Worm (Caenorhabditis elegans) whole organism, young adult: Measurements from ENCODE around the gene F29B9.7.
A peak's percentile ranks its signal among the peaks of the same experiment; 100 is the strongest.

Experiments used
- B0261.1 ChIP-seq: sonication (generic microtip); optimal IDR thresholded peaks from 2 replicates; lab custom pipeline; 2016; ENCODE audit warnings: mild to moderate bottlenecking, missing genetic modification characterization, moderate library complexity, missing compliant biosample characterization
- C17E4.6 ChIP-seq: fragments of 200-800 bp; sonication (Bioruptor generic); IDR thresholded peaks from 2 replicates; pipeline ENCODE4 v1.3.6; 2022; ENCODE audit warnings: missing genetic modification reagents, missing genetic modification characterization, missing compliant biosample characterization
- F10E7.11 ChIP-seq: sonication (generic microtip); optimal IDR thresholded peaks from 2 replicates; lab custom pipeline; 2017; ENCODE audit warnings: mild to moderate bottlenecking, missing genetic modification characterization, moderate library complexity, missing compliant biosample characterization
- F23B12.7 ChIP-seq: sonication (generic microtip); optimal IDR thresholded peaks from 2 replicates; lab custom pipeline; 2017; ENCODE audit warnings: missing genetic modification characterization, mild to moderate bottlenecking, missing compliant biosample characterization, antibody characterized with exemption, moderate library complexity; ENCODE audit not compliant: insufficient read depth
- F33H1.4 ChIP-seq: fragments of 200-800 bp; sonication (Bioruptor generic); IDR thresholded peaks from 2 replicates; pipeline ENCODE4 v1.3.6; 2022; ENCODE audit warnings: missing genetic modification reagents, missing genetic modification characterization, missing compliant biosample characterization
- F37B4.10 ChIP-seq: fragments of 200-800 bp; sonication (Bioruptor generic); IDR thresholded peaks from 2 replicates; pipeline ENCODE4 v1.3.6; 2022; ENCODE audit warnings: missing genetic modification characterization, missing compliant biosample characterization
- K11D2.4 ChIP-seq: fragments of 200-800 bp; sonication (Bioruptor generic); IDR thresholded peaks from 2 replicates; pipeline ENCODE4 v1.3.6; 2022; ENCODE audit warnings: missing genetic modification reagents, missing genetic modification characterization, missing compliant biosample characterization
- Y53G8AR.9 ChIP-seq: fragments of 200-800 bp; sonication (Bioruptor generic); conservative IDR thresholded peaks from 2 replicates; pipeline ENCODE4 v1.3.6; 2022; ENCODE audit warnings: missing genetic modification reagents, missing genetic modification characterization, missing compliant biosample characterization
- ama-1 ChIP-seq, 3 experiments: fragments of 150-350 bp in 1 of 3; sonication (generic microtip) in 2 of 3; optimal IDR thresholded peaks; 2 replicates each; lab custom pipeline; 2014 to 2018; ENCODE audit warnings: missing biosample characterization in 2 of 3, missing genetic modification characterization in 2 of 3, missing genetic modification reagents in 2 of 3
- aptf-2 ChIP-seq: fragments of 200-800 bp; sonication (Bioruptor generic); conservative IDR thresholded peaks from 2 replicates; pipeline ENCODE4 v1.3.6; 2022; ENCODE audit warnings: missing genetic modification reagents, missing genetic modification characterization, missing compliant biosample characterization
- attf-3 ChIP-seq: fragments of 200-800 bp; sonication (Bioruptor generic); conservative IDR thresholded peaks from 2 replicates; pipeline ENCODE4 v1.3.6; 2022; ENCODE audit warnings: missing genetic modification reagents, missing genetic modification characterization, missing compliant biosample characterization
- attf-5 ChIP-seq: fragments of 200-800 bp; sonication (Bioruptor generic); optimal IDR thresholded peaks from 2 replicates; lab custom pipeline; 2018; ENCODE audit warnings: mild to moderate bottlenecking, missing genetic modification characterization, missing compliant biosample characterization
- cebp-2 ChIP-seq: fragments of 200-800 bp; sonication (Bioruptor generic); IDR thresholded peaks from 2 replicates; pipeline ENCODE4 v1.3.6; 2022; ENCODE audit warnings: missing genetic modification characterization, missing compliant biosample characterization
- ceh-100 ChIP-seq: fragments of 200-800 bp; sonication (Bioruptor generic); IDR thresholded peaks from 2 replicates; pipeline ENCODE4 v1.3.6; 2022; ENCODE audit warnings: missing genetic modification reagents, missing genetic modification characterization, missing compliant biosample characterization
- ceh-27 ChIP-seq: fragments of 200-800 bp; sonication (Bioruptor generic); optimal IDR thresholded peaks from 2 replicates; lab custom pipeline; 2018; ENCODE audit warnings: mild to moderate bottlenecking, missing genetic modification characterization, moderate library complexity, missing compliant biosample characterization
- ceh-91 ChIP-seq: fragments of 200-800 bp; sonication (Bioruptor generic); IDR thresholded peaks from 2 replicates; pipeline ENCODE4 v1.3.6; 2022; ENCODE audit warnings: missing genetic modification reagents, missing genetic modification characterization, missing compliant biosample characterization
- dpff-1 ChIP-seq: sonication (generic microtip); optimal IDR thresholded peaks from 2 replicates; lab custom pipeline; 2017; ENCODE audit warnings: mild to moderate bottlenecking, missing genetic modification characterization, missing compliant biosample characterization
- egl-18 ChIP-seq: fragments of 200-800 bp; sonication (Bioruptor generic); IDR thresholded peaks from 2 replicates; pipeline ENCODE4 v1.3.6; 2022; ENCODE audit warnings: missing genetic modification reagents, missing genetic modification characterization, missing compliant biosample characterization
- egrh-3 ChIP-seq: fragments of 200-800 bp; sonication (Bioruptor generic); IDR thresholded peaks from 2 replicates; pipeline ENCODE4 v1.3.6; 2022; ENCODE audit warnings: missing genetic modification reagents, missing genetic modification characterization, missing compliant biosample characterization
- hlh-26 ChIP-seq: fragments of 200-800 bp; sonication (Bioruptor generic); conservative IDR thresholded peaks from 2 replicates; pipeline ENCODE4 v1.3.6; 2022; ENCODE audit warnings: missing genetic modification reagents, missing genetic modification characterization, missing compliant biosample characterization
- hsf-1 ChIP-seq: fragments of 200-800 bp; sonication (Bioruptor generic); IDR thresholded peaks from 2 replicates; pipeline ENCODE4 v1.3.6; 2022; ENCODE audit warnings: missing genetic modification reagents, missing genetic modification characterization, missing compliant biosample characterization
- let-526 ChIP-seq: fragments of 200-800 bp; sonication (Bioruptor generic); IDR thresholded peaks from 2 replicates; pipeline ENCODE4 v1.3.6; 2022; ENCODE audit warnings: missing genetic modification reagents, missing genetic modification characterization, missing compliant biosample characterization
- let-607 ChIP-seq, 2 experiments: fragments of 200-800 bp in 1 of 2; sonication (Bioruptor generic) in 1 of 2; sonication (generic microtip) in 1 of 2; optimal IDR thresholded peaks; 2 replicates each; lab custom pipeline; 2016 to 2018; ENCODE audit warnings: mild to moderate bottlenecking in 2 of 2, missing compliant biosample characterization in 2 of 2, missing genetic modification characterization in 2 of 2, moderate library complexity in 2 of 2, missing genotype in 1 of 2
- lin-54 ChIP-seq: fragments of 200-800 bp; sonication (Bioruptor generic); optimal IDR thresholded peaks from 2 replicates; lab custom pipeline; 2018; ENCODE audit warnings: mild to moderate bottlenecking, missing genetic modification characterization, missing compliant biosample characterization
- lsl-1 ChIP-seq: fragments of 200-800 bp; sonication (Bioruptor generic); optimal IDR thresholded peaks from 2 replicates; lab custom pipeline; 2018; ENCODE audit warnings: mild to moderate bottlenecking, missing genetic modification characterization, moderate library complexity, missing compliant biosample characterization
- madf-3 ChIP-seq: fragments of 200-800 bp; sonication (Bioruptor generic); IDR thresholded peaks from 2 replicates; pipeline ENCODE4 v1.3.6; 2022; ENCODE audit warnings: missing genetic modification reagents, missing genetic modification characterization, missing compliant biosample characterization
- madf-6 ChIP-seq: fragments of 200-800 bp; sonication (Bioruptor generic); IDR thresholded peaks from 2 replicates; pipeline ENCODE4 v1.3.6; 2022; ENCODE audit warnings: missing genetic modification reagents, missing genetic modification characterization, missing compliant biosample characterization
- mes-4 ChIP-seq: sonication (generic microtip); optimal IDR thresholded peaks from 2 replicates; lab custom pipeline; 2016; ENCODE audit warnings: missing genotype, missing genetic modification characterization, missing compliant biosample characterization
- nfyb-1 ChIP-seq: fragments of 200-800 bp; sonication (Bioruptor generic); IDR thresholded peaks from 2 replicates; pipeline ENCODE4 v1.3.6; 2022; ENCODE audit warnings: missing genetic modification reagents, missing genetic modification characterization, missing compliant biosample characterization
- pha-4 ChIP-seq: fragments of 150-350 bp; sonication (generic microtip); optimal IDR thresholded peaks from 2 replicates; lab custom pipeline; 2014; ENCODE audit warnings: missing biosample characterization, missing genetic modification reagents, missing genetic modification characterization
- rcor-1 ChIP-seq: fragments of 200-800 bp; sonication (Bioruptor generic); IDR thresholded peaks from 2 replicates; pipeline ENCODE4 v1.3.6; 2022; ENCODE audit warnings: missing genetic modification reagents, missing genetic modification characterization, missing compliant biosample characterization
- snpc-1.3 ChIP-seq: sonication (generic microtip); optimal IDR thresholded peaks from 2 replicates; lab custom pipeline; 2017; ENCODE audit warnings: missing genetic modification characterization, mild to moderate bottlenecking, missing compliant biosample characterization, antibody characterized with exemption, moderate library complexity, missing genotype, missing genetic modification reagents; ENCODE audit not compliant: insufficient read depth
- snpc-3.4 ChIP-seq: sonication (generic microtip); optimal IDR thresholded peaks from 2 replicates; lab custom pipeline; 2017; ENCODE audit warnings: missing genetic modification characterization, mild to moderate bottlenecking, missing compliant biosample characterization, antibody characterized with exemption, moderate library complexity, missing genotype, missing genetic modification reagents
- snpc-4 ChIP-seq, 5 experiments: fragments of 150-350 bp in 1 of 5; sonication (generic microtip) in 4 of 5; optimal IDR thresholded peaks; 2 replicates each; lab custom pipeline; 2014 to 2018; ENCODE audit warnings: missing genetic modification characterization in 5 of 5, missing biosample characterization in 3 of 5, antibody characterized with exemption in 2 of 5, mild to moderate bottlenecking in 2 of 5, missing compliant biosample characterization in 2 of 5, missing genotype in 2 of 5, moderate library complexity in 2 of 5, missing genetic modification reagents in 1 of 5
- tbp1 ChIP-seq: fragments of 200-800 bp; sonication (Bioruptor generic); optimal IDR thresholded peaks from 2 replicates; lab custom pipeline; 2018; ENCODE audit warnings: mild to moderate bottlenecking, missing genetic modification characterization, missing compliant biosample characterization
- zfh-2 ChIP-seq: fragments of 200-800 bp; sonication (Bioruptor generic); conservative IDR thresholded peaks from 2 replicates; pipeline ENCODE4 v1.3.6; 2022; ENCODE audit warnings: missing genetic modification reagents, missing genetic modification characterization, missing compliant biosample characterization
- ztf-25 ChIP-seq: fragments of 200-800 bp; sonication (Bioruptor generic); IDR thresholded peaks from 2 replicates; pipeline ENCODE4 v1.3.6; 2022; ENCODE audit warnings: missing genetic modification reagents, missing genetic modification characterization, missing compliant biosample characterization

Gene F29B9.7

DNA sequence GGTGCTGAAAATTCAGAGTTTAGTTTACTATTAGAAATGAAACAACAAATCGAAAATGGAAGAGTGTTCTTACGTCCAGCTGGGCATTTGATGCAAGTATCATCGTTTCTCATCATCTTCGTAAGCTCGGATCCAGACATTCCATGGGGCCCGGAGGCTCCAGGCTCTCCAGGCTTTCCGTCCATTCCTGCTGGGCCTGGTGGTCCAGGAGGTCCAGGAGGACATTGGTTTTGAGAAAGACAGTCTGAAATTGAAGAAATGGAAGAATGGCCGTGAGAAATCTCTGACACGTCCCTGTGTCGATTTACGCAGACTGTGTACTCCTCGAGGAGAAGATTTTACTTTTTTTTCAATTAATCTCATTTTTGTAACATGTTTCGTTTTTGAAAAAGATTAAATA lies 6.8 kb downstream of the F29B9.7 start:
- TF ChIP-seq let-607 (tag; optimal IDR thresholded peaks at IDR 0.05; lab: Kevin White, UChicago), result no peak
- TF ChIP-seq zfh-2 (GFP tag; lab: Robert Waterston, UW), result peak; percentile 5; the same call in 1 of the 2 replicates

DNA sequence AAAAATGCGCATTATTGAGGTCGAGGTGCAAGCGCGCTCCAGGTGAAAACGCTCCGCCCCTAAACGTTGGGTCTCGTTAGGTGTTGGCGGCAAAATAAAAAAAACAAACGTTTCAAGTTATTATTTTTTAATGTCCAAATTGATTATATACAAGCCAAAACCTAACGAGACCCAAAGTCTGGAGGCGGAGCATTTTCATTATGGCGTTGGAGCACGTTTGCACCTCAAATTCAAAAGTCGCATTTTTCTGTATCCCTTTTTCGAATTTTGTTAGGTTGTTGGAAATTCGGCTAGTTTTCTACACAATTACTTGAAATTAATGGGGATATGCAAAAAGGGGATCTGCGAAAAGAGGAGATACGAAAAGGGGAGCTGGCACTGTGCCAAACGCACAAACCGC lies 8.3 kb downstream of the F29B9.7 start, which contains the start of gene col-111:
Gene col-111 (minus strand): TSS at position 101 of the 400 bp plus-strand sequence.
- no peak for TF ChIP-seq F23B12.7 (tag; lab: Kevin White, UChicago)
- no peak for TF ChIP-seq snpc-1.3
- no peak for TF ChIP-seq tbp1
- TF ChIP-seq K11D2.4 (GFP tag; lab: Robert Waterston, UW), result no peak
- TF ChIP-seq attf-5, result no peak
- TF ChIP-seq nfyb-1 (GFP tag; lab: Robert Waterston, UW), result no peak
- TF ChIP-seq hlh-26 (GFP tag; lab: Robert Waterston, UW), result no peak
- TF ChIP-seq aptf-2 (GFP tag; lab: Robert Waterston, UW), result no peak
- no peak for TF ChIP-seq pha-4
- TF ChIP-seq F10E7.11 (tag; lab: Kevin White, UChicago), result no peak
- TF ChIP-seq mes-4 (tag; lab: Kevin White, UChicago), result no peak
- no peak for TF ChIP-seq egrh-3 (GFP tag; lab: Robert Waterston, UW)
- no peak for TF ChIP-seq lin-54 (GFP tag; lab: Kevin White, UChicago)
- TF ChIP-seq cebp-2 (GFP tag; lab: Robert Waterston, UW), result no peak
- TF ChIP-seq madf-6 (GFP tag; lab: Robert Waterston, UW), result no peak
- no peak for TF ChIP-seq let-526
- no peak for TF ChIP-seq dpff-1 (tag; lab: Kevin White, UChicago)
- TF ChIP-seq egl-18 (GFP tag; lab: Robert Waterston, UW), result no peak
- no peak for TF ChIP-seq attf-3 (GFP tag; lab: Robert Waterston, UW)
- TF ChIP-seq ceh-27, result no peak

DNA sequence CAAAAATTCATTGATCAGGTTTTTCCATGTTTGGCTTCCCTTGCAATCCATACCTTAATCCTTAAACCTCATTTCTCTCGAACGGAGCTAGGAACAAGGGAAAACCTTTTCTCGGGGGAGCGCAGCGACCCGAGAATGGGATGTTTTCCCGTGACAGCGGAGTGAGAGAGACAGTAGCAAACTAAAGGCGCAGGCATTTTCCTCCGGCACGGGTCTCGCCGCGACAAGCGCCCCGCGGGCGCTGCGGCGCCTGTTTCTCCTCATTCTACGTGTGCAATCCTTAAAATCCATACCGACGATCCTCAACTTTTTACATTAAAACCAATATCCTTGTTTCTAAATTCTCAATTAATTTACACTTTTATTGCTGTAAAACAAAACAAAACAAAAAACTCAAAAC lies 9.1 kb downstream of the F29B9.7 start:
- peak; percentile 24; the same call in 1 of the 2 replicates for TF ChIP-seq madf-6 (GFP tag; lab: Robert Waterston, UW)
- TF ChIP-seq hsf-1 (GFP tag; lab: Robert Waterston, UW), result peak; percentile 37; the same call in 1 of the 2 replicates
- TF ChIP-seq lsl-1 (GFP tag; lab: Kevin White, UChicago), result peak; percentile 23
- TF ChIP-seq ztf-25 (GFP tag; lab: Robert Waterston, UW), result 0 out of 2 replicates have a peak, but pooled peaks have one; percentile 52
- peak; percentile 53; the same call in 1 of the 2 replicates for TF ChIP-seq C17E4.6 (GFP tag; lab: Robert Waterston, UW)
- TF ChIP-seq F33H1.4 (GFP tag; lab: Robert Waterston, UW), result peak; percentile 70
- TF ChIP-seq zfh-2 (GFP tag; lab: Robert Waterston, UW), result peak; percentile 50
- peak; percentile 9; the same call in 1 of the 2 replicates for TF ChIP-seq ceh-91
- 0 out of 2 replicates have a peak, but pooled peaks have one; percentile 10 for TF ChIP-seq ceh-100 (GFP tag; lab: Robert Waterston, UW)
- peak; percentile 51; the same call in 1 of the 2 replicates for TF ChIP-seq egrh-3 (GFP tag; lab: Robert Waterston, UW)
- TF ChIP-seq F37B4.10, result 0 out of 2 replicates have a peak, but pooled peaks have one; percentile 84

DNA sequence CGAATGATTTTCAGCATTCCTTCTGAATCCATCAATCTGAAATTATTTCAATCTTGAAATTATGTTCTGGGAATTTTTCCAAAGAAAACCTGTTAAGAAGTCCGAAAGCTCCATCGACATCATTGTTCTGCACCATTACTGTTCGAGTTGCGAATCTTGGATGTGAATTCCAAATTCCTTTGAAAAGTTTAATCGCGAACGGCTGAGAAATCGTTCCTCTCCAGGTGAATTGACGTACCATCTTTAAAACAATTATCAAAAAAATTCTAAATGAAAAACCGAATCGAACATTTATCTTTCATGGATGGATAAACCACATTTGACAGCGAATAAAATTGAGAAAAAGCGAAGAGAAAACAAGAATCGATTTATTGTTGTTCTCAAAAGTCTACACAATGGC lies 9.7 kb downstream of the F29B9.7 start, which contains the start of gene mrps-21:
Gene mrps-21 (minus strand): TSS at position 241 of the 400 bp plus-strand sequence.
- TF ChIP-seq madf-3 (GFP tag; lab: Robert Waterston, UW), result no peak
- 0 out of 2 replicates have a peak, but pooled peaks have one; percentile 35 for TF ChIP-seq Y53G8AR.9 (GFP tag; lab: Robert Waterston, UW)
- TF ChIP-seq ama-1 (optimal IDR thresholded peaks at IDR 0.05; lab: Kevin White, UChicago), result peak; percentile 16
- no peak for TF ChIP-seq ama-1 (GFP tag; optimal IDR thresholded peaks at IDR 0.05; lab: Kevin White, UChicago)
- peak; percentile 16 for TF ChIP-seq snpc-3.4 (tag; lab: Kevin White, UChicago)
- no peak for TF ChIP-seq B0261.1 (tag; lab: Kevin White, UChicago)
- TF ChIP-seq dpff-1 (tag; lab: Kevin White, UChicago), result no peak
- TF ChIP-seq ceh-100 (GFP tag; lab: Robert Waterston, UW), result peak; percentile 60
- no peak for TF ChIP-seq rcor-1 (GFP tag; lab: Robert Waterston, UW)
- peak; percentile 1 for TF ChIP-seq snpc-4 (GFP tag; optimal IDR thresholded peaks at IDR 0.05; lab: Kevin White, UChicago)
- no peak for TF ChIP-seq snpc-4 (tag; optimal IDR thresholded peaks at IDR 0.05; lab: Kevin White, UChicago)
- peak; percentile 41; the same call in 1 of the 2 replicates for TF ChIP-seq madf-6 (GFP tag; lab: Robert Waterston, UW)
- TF ChIP-seq nfyb-1 (GFP tag; lab: Robert Waterston, UW), result 0 out of 2 replicates have a peak, but pooled peaks have one; percentile 31
